Fruit fly (Drosophila melanogaster) whole organism, embryonic: ENCODE measurements around the gene Dh31.
A peak's percentile ranks its signal among the peaks of the same experiment; 100 is the strongest.

Experiments
- B-H2 ChIP-seq: fragments of 200-800 bp; sonication (Bioruptor generic); optimal IDR thresholded peaks from 2 replicates; lab custom pipeline; 2018; ENCODE audit warnings: missing biosample characterization, mild to moderate bottlenecking, missing genetic modification characterization
- CG11093 ChIP-seq: fragments of 200-800 bp; sonication (Bioruptor generic); IDR thresholded peaks from 3 replicates; pipeline ENCODE4 v1.3.6; 2022; ENCODE audit warnings: missing biosample characterization, missing genetic modification characterization
- CG12071 ChIP-seq: fragments of 200-800 bp; sonication (Bioruptor generic); optimal IDR thresholded peaks from 3 replicates; lab custom pipeline; 2018; ENCODE audit warnings: missing biosample characterization, mild to moderate bottlenecking, missing genetic modification characterization
- CG13287 ChIP-seq: fragments of 200-800 bp; sonication (Bioruptor generic); IDR thresholded peaks from 2 replicates; pipeline ENCODE4 v1.3.6; 2022; ENCODE audit warnings: missing biosample characterization, missing genetic modification characterization; ENCODE audit not compliant: partially characterized antibody
- CG14014 ChIP-seq: fragments of 200-800 bp; sonication (Bioruptor generic); IDR thresholded peaks from 2 replicates; pipeline ENCODE4 v1.3.6; 2022; ENCODE audit warnings: missing biosample characterization, missing genetic modification characterization
- CG16815 ChIP-seq: fragments of 200-800 bp; sonication (Bioruptor generic); optimal IDR thresholded peaks from 3 replicates; lab custom pipeline; 2017; ENCODE audit warnings: missing biosample characterization, mild to moderate bottlenecking, missing genetic modification characterization
- CG17186 ChIP-seq: fragments of 200-800 bp; sonication (Bioruptor generic); optimal IDR thresholded peaks from 3 replicates; lab custom pipeline; 2017; ENCODE audit warnings: missing biosample characterization, missing genetic modification reagents, missing genetic modification characterization
- CG17612 ChIP-seq: fragments of 200-800 bp; sonication (Bioruptor generic); IDR thresholded peaks from 2 replicates; pipeline ENCODE4 v1.3.6; 2022; ENCODE audit warnings: missing biosample characterization, missing genetic modification characterization
- CG18619 ChIP-seq: fragments of 200-800 bp; sonication (Bioruptor generic); optimal IDR thresholded peaks from 3 replicates; lab custom pipeline; 2017; ENCODE audit warnings: missing biosample characterization, mild to moderate bottlenecking, missing genetic modification characterization
- CG2116 ChIP-seq: fragments of 200-800 bp; sonication (Bioruptor generic); optimal IDR thresholded peaks from 3 replicates; lab custom pipeline; 2018; ENCODE audit warnings: missing biosample characterization, mild to moderate bottlenecking, missing genetic modification characterization
- CG31365 ChIP-seq: fragments of 200-800 bp; sonication (Bioruptor generic); optimal IDR thresholded peaks from 2 replicates; lab custom pipeline; 2018; ENCODE audit warnings: missing biosample characterization, mild to moderate bottlenecking, missing genetic modification characterization
- CG31441 ChIP-seq: fragments of 200-800 bp; sonication (Bioruptor generic); IDR thresholded peaks from 2 replicates; pipeline ENCODE4 v1.3.6; 2022; ENCODE audit warnings: missing biosample characterization, missing genetic modification characterization
- CG7271 ChIP-seq: fragments of 200-800 bp; sonication (Bioruptor generic); optimal IDR thresholded peaks from 2 replicates; lab custom pipeline; 2018; ENCODE audit warnings: missing biosample characterization, mild to moderate bottlenecking, missing genetic modification characterization, moderate library complexity
- CG7357 ChIP-seq: fragments of 200-800 bp; sonication (Bioruptor generic); IDR thresholded peaks from 3 replicates; pipeline ENCODE4 v1.3.6; 2022; ENCODE audit warnings: missing biosample characterization, missing genetic modification characterization
- CG7963 ChIP-seq: fragments of 200-800 bp; sonication (Bioruptor generic); IDR thresholded peaks from 3 replicates; pipeline ENCODE4 v1.3.6; 2022; ENCODE audit warnings: missing biosample characterization, missing genetic modification characterization; ENCODE audit not compliant: partially characterized antibody
- CG8089 ChIP-seq: fragments of 200-800 bp; sonication (Bioruptor generic); optimal IDR thresholded peaks from 3 replicates; lab custom pipeline; 2016; ENCODE audit warnings: missing biosample characterization, missing genetic modification characterization
- CG8478 ChIP-seq: fragments of >200 bp; optimal IDR thresholded peaks from 2 replicates; lab custom pipeline; 2018
- CTCF ChIP-seq: fragments of 200-800 bp; sonication (Bioruptor generic); optimal IDR thresholded peaks from 2 replicates; lab custom pipeline; 2017; ENCODE audit warnings: missing biosample characterization, mild to moderate bottlenecking, missing genetic modification characterization, moderate library complexity
- Chrac-16 ChIP-seq: fragments of 200-800 bp; sonication (Bioruptor generic); optimal IDR thresholded peaks from 3 replicates; lab custom pipeline; 2016; ENCODE audit warnings: missing biosample characterization, missing genetic modification characterization
- D19A ChIP-seq: fragments of 200-800 bp; optimal IDR thresholded peaks from 3 replicates; lab custom pipeline; 2019; ENCODE audit warnings: missing biosample characterization, mild to moderate bottlenecking, missing genetic modification characterization, moderate library complexity
- Elba2 ChIP-seq: fragments of 200-800 bp; sonication (Bioruptor generic); optimal IDR thresholded peaks from 3 replicates; lab custom pipeline; 2016; ENCODE audit warnings: missing biosample characterization, missing genetic modification characterization
- Fer3 ChIP-seq: fragments of 200-800 bp; sonication (Bioruptor generic); optimal IDR thresholded peaks from 2 replicates; lab custom pipeline; 2018; ENCODE audit warnings: missing biosample characterization, mild to moderate bottlenecking, missing genetic modification characterization, moderate library complexity
- Gsc ChIP-seq: fragments of 200-800 bp; sonication (Bioruptor generic); IDR thresholded peaks from 2 replicates; pipeline ENCODE4 v1.3.6; 2022; ENCODE audit warnings: missing biosample characterization, missing genetic modification characterization
- Jarid2 ChIP-seq: fragments of 200-800 bp; sonication (Bioruptor generic); optimal IDR thresholded peaks from 3 replicates; lab custom pipeline; 2017; ENCODE audit warnings: mild to moderate bottlenecking, missing biosample characterization, missing genetic modification reagents, missing genetic modification characterization
- MESR4 ChIP-seq: fragments of 200-800 bp; sonication (Bioruptor generic); optimal IDR thresholded peaks from 2 replicates; lab custom pipeline; 2018; ENCODE audit warnings: missing biosample characterization, mild to moderate bottlenecking, missing genetic modification characterization, moderate library complexity
- Max ChIP-seq: fragments of 200-800 bp; sonication (Bioruptor generic); optimal IDR thresholded peaks from 2 replicates; lab custom pipeline; 2016; ENCODE audit warnings: missing biosample characterization, mild to moderate bottlenecking, missing genetic modification characterization
- Myb ChIP-seq: fragments of 200-800 bp; sonication (Bioruptor generic); optimal IDR thresholded peaks from 2 replicates; lab custom pipeline; 2016; ENCODE audit warnings: missing biosample characterization, missing genetic modification characterization
- NC2α ChIP-seq: fragments of 200-800 bp; sonication (Bioruptor generic); optimal IDR thresholded peaks from 2 replicates; lab custom pipeline; 2016; ENCODE audit warnings: missing biosample characterization, missing genetic modification characterization
- Nf-YB ChIP-seq: fragments of 200-800 bp; sonication (Bioruptor generic); optimal IDR thresholded peaks from 3 replicates; lab custom pipeline; 2019; ENCODE audit warnings: missing biosample characterization, mild to moderate bottlenecking, missing genetic modification characterization, moderate library complexity
- Sry-δ ChIP-seq: fragments of 200-800 bp; sonication (Bioruptor generic); optimal IDR thresholded peaks from 2 replicates; lab custom pipeline; 2016; ENCODE audit warnings: missing biosample characterization, missing genetic modification characterization
- Trl ChIP-seq, 3 experiments: fragments of >200 bp in 2 of 3; fragments of 200-800 bp in 1 of 3; sonication (Bioruptor generic) in 1 of 3; optimal IDR thresholded peaks; 2 replicates in 1 of 3; 3 replicates in 2 of 3; lab custom pipeline; 2016 to 2017; ENCODE audit warnings: missing biosample characterization in 1 of 3, missing genetic modification characterization in 1 of 3
- Xrp1 ChIP-seq: fragments of 200-800 bp; sonication (Bioruptor generic); IDR thresholded peaks from 2 replicates; pipeline ENCODE4 v1.3.6; 2022; ENCODE audit warnings: missing biosample characterization, missing genetic modification characterization
- cas ChIP-seq: fragments of 200-800 bp; sonication (Bioruptor generic); IDR thresholded peaks from 2 replicates; pipeline ENCODE4 v1.3.6; 2022; ENCODE audit warnings: missing biosample characterization, missing genetic modification characterization
- dmrt99B ChIP-seq: fragments of 200-800 bp; sonication (Bioruptor generic); optimal IDR thresholded peaks from 2 replicates; lab custom pipeline; 2018; ENCODE audit warnings: missing biosample characterization, mild to moderate bottlenecking, missing genetic modification characterization, moderate library complexity
- fd96Cb ChIP-seq: fragments of 200-800 bp; sonication (Bioruptor generic); optimal IDR thresholded peaks from 2 replicates; lab custom pipeline; 2018; ENCODE audit warnings: missing biosample characterization, mild to moderate bottlenecking, missing genetic modification characterization, moderate library complexity
- otp ChIP-seq: fragments of 200-800 bp; sonication (Bioruptor generic); IDR thresholded peaks from 3 replicates; pipeline ENCODE4, ENCODE4 v1.3.6; 2022; ENCODE audit warnings: missing biosample characterization, missing genetic modification characterization
- pan ChIP-seq, 4 experiments: fragments of >200 bp in 3 of 4; fragments of 200-800 bp in 1 of 4; sonication (Bioruptor generic) in 1 of 4; optimal IDR thresholded peaks in 3 of 4; IDR thresholded peaks in 1 of 4; 2 replicates each; pipeline versions ENCODE4 v1.3.6 to Lab custom; 2017 to 2022; ENCODE audit warnings: missing biosample characterization in 2 of 4, missing genetic modification characterization in 2 of 4, mixed read lengths in 1 of 4
- ranshi ChIP-seq: fragments of 200-800 bp; sonication (Bioruptor generic); IDR thresholded peaks from 2 replicates; pipeline ENCODE4 v1.3.6; 2022; ENCODE audit warnings: missing biosample characterization, missing genetic modification characterization
- sens ChIP-seq: fragments of 200-800 bp; sonication (Bioruptor generic); peaks from one replicate; lab custom pipeline; 2016; ENCODE audit warnings: missing biosample characterization, missing genetic modification characterization
- slou ChIP-seq: fragments of 200-800 bp; sonication (Bioruptor generic); optimal IDR thresholded peaks from 3 replicates; lab custom pipeline; 2016; ENCODE audit warnings: missing biosample characterization, missing genetic modification characterization
- sna ChIP-seq: fragments of 200-800 bp; sonication (Bioruptor generic); IDR thresholded peaks from 2 replicates; pipeline ENCODE4 v1.3.6; 2022; ENCODE audit warnings: missing biosample characterization, missing genetic modification characterization; ENCODE audit not compliant: partially characterized antibody
- ssp ChIP-seq: fragments of 200-800 bp; sonication (Bioruptor generic); IDR thresholded peaks from 2 replicates; pipeline ENCODE4 v1.3.6; 2022; ENCODE audit warnings: missing biosample characterization, missing genetic modification characterization
- tup ChIP-seq: fragments of 200-800 bp; sonication (Bioruptor generic); optimal IDR thresholded peaks from 2 replicates; lab custom pipeline; 2016; ENCODE audit warnings: missing biosample characterization, mild to moderate bottlenecking, missing genetic modification characterization, moderate library complexity
- yki ChIP-seq: fragments of >200 bp; optimal IDR thresholded peaks from 3 replicates; lab custom pipeline; 2018
- zfh1 ChIP-seq: fragments of 200-800 bp; sonication (Bioruptor generic); IDR thresholded peaks from 3 replicates; pipeline ENCODE4 v1.3.6; 2022; ENCODE audit warnings: missing biosample characterization, missing genetic modification characterization

The Dh31 gene

DNA sequence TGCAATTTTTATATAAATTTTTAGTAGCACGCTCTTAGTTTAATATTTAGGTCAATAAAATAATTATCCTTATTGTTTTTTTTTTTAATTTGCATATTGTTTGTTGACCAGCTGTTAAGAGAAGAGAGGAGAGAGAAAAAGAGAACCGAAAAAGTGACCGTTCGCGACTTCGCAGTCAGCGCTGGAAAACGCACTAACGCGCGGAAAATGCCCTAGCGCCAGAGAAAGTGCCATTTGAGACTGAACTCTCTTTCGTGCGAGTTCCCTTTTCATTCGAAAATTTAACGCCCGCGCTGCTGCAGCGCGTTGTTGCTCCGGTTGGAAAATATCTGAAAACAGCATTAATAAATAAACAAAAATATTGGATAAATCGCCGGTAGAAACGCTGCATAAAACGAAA, 36.5 kb upstream of the Dh31 start (continued):
- no peak for TF ChIP-seq NC2α
- TF ChIP-seq CG17186 (GFP tag; lab: Kevin White, UChicago): peak; percentile 7
- peak; percentile 9 for TF ChIP-seq CG2116 (GFP tag; lab: Kevin White, UChicago)
- TF ChIP-seq B-H2 (GFP tag; lab: Kevin White, UChicago): no peak
- TF ChIP-seq Trl (optimal IDR thresholded peaks at IDR 0.05; lab: Kevin White, UChicago): peak; percentile 71 to 81
- TF ChIP-seq Trl (GFP tag; optimal IDR thresholded peaks at IDR 0.05; lab: Kevin White, UChicago): peak; percentile 40
- peak; percentile 1 for TF ChIP-seq MESR4
- TF ChIP-seq CG8478 (lab: Kevin White, UChicago): no peak

- no peak for TF ChIP-seq CG31365 (tag; lab: Kevin White, UChicago)
- TF ChIP-seq yki (lab: Kevin White, UChicago): peak; percentile 75
- TF ChIP-seq dmrt99B (tag; lab: Kevin White, UChicago): no peak
- no peak for TF ChIP-seq slou (GFP tag; lab: Kevin White, UChicago)
- TF ChIP-seq cas (GFP tag; lab: Robert Waterston, UW): no peak
- no peak for TF ChIP-seq fd96Cb
- no peak for TF ChIP-seq CG7271 (tag; lab: Kevin White, UChicago)
- no peak for TF ChIP-seq ssp (GFP tag; lab: Robert Waterston, UW)
- TF ChIP-seq CG11093 (GFP tag; lab: Robert Waterston, UW): no peak
- no peak for TF ChIP-seq Myb (GFP tag; lab: Kevin White, UChicago)
- 0 out of 2 replicates have a peak, but pooled peaks have one; percentile 7 for TF ChIP-seq sna (GFP tag; lab: Robert Waterston, UW)
- TF ChIP-seq CG8089: no peak
- peak in 1 of 2 experiments; percentile 89 for TF ChIP-seq Trl (optimal IDR thresholded peaks at IDR 0.05; lab: Kevin White, UChicago)
- TF ChIP-seq Trl (GFP tag; optimal IDR thresholded peaks at IDR 0.05; lab: Kevin White, UChicago): no peak
These were observed 36.0 kb upstream of the Dh31 start for dm6 chr2L:8542639-8543038.

dm6 chr2L:8542234-8542572, 35.6 kb upstream of the Dh31 start:
- TF ChIP-seq Gsc (no peak), D19A (tag; lab: Kevin White, UChicago) (peak; percentile 64), Elba2 (GFP tag; lab: Kevin White, UChicago) (peak; percentile 82), Nf-YB (GFP tag; lab: Kevin White, UChicago) (no peak), pan (optimal IDR thresholded peaks at IDR 0.05; lab: Kevin White, UChicago) (no peak), pan (GFP tag; optimal IDR thresholded peaks at IDR 0.05 in 1 of 2, IDR thresholded peaks at IDR 0.05 in 1 of 2) (peak in 1 of 2 experiments; percentile 6), otp (GFP tag; lab: Robert Waterston, UW) (no peak), Trl (optimal IDR thresholded peaks at IDR 0.05; lab: Kevin White, UChicago) (peak; percentile 73 to 79), Trl (GFP tag; optimal IDR thresholded peaks at IDR 0.05; lab: Kevin White, UChicago) (no peak), Xrp1 (GFP tag; lab: Robert Waterston, UW) (0 out of 2 replicates have a peak, but pooled peaks have one; percentile 4), sens (GFP tag; lab: Kevin White, UChicago) (peak; percentile 50), sna (GFP tag; lab: Robert Waterston, UW) (0 out of 2 replicates have a peak, but pooled peaks have one; percentile 23)

dm6 chr2L:8541469-8542233, 35.0 kb upstream of the Dh31 start, which contains the start of gene Sema1a:
TSS of gene Sema1a (plus strand) at chr2L:8542147.
- no peak for TF ChIP-seq CG16815
- peak; percentile 51; the same call in 1 of the 2 replicates for TF ChIP-seq CG31441 (GFP tag; lab: Robert Waterston, UW)
- peak; percentile 50; the same call in 1 of the 2 replicates for TF ChIP-seq ranshi (GFP tag; lab: Robert Waterston, UW)
- TF ChIP-seq CG12071 (GFP tag; lab: Kevin White, UChicago): peak; percentile 59
- peak; percentile 50 for TF ChIP-seq CG18619 (GFP tag; lab: Kevin White, UChicago)
- TF ChIP-seq Fer3 (tag; lab: Kevin White, UChicago): peak; percentile 53
- TF ChIP-seq tup (GFP tag; lab: Kevin White, UChicago): no peak
- peak; percentile 40 for TF ChIP-seq CTCF (GFP tag; lab: Kevin White, UChicago)
- TF ChIP-seq CG7357 (GFP tag; lab: Robert Waterston, UW): no peak; the same call in 2 of the 3 replicates
- TF ChIP-seq Chrac-16: peak; percentile 37
- no peak for TF ChIP-seq Max
- peak; percentile 23 for TF ChIP-seq Jarid2 (GFP tag; lab: Kevin White, UChicago)
- peak; percentile 90 for TF ChIP-seq CG7963
- TF ChIP-seq CG13287 (GFP tag; lab: Robert Waterston, UW): peak; percentile 75
- TF ChIP-seq CG17612: no peak
- TF ChIP-seq Sry-δ: no peak
- TF ChIP-seq CG14014 (GFP tag; lab: Robert Waterston, UW): peak; percentile 75
- peak; percentile 68 for TF ChIP-seq zfh1 (GFP tag; lab: Robert Waterston, UW)
